Worm (Caenorhabditis elegans) whole organism, L2 larva: ENCODE data around the gene F32D8.7.

Experiments
- C34F6.9 ChIP-seq: fragments of 150-350 bp; optimal IDR thresholded peaks from 2 replicates; lab custom pipeline; 2014; ENCODE audit warnings: missing biosample characterization, missing genetic modification characterization
- F13H6.1 ChIP-seq: sonication (generic microtip); optimal IDR thresholded peaks from 2 replicates; lab custom pipeline; 2016; ENCODE audit warnings: missing genetic modification characterization, missing compliant biosample characterization
- R02D3.7 ChIP-seq: fragments of 150-350 bp; optimal IDR thresholded peaks from 2 replicates; lab custom pipeline; 2014; ENCODE audit warnings: missing biosample characterization, missing genetic modification characterization
- Y55F3AM.14 ChIP-seq: fragments of 200-800 bp; sonication (Bioruptor generic); optimal IDR thresholded peaks from 2 replicates; lab custom pipeline; 2018; ENCODE audit warnings: mild to moderate bottlenecking, missing genetic modification characterization, missing compliant biosample characterization
- ZK546.5 ChIP-seq: sonication (generic microtip); optimal IDR thresholded peaks from 2 replicates; lab custom pipeline; 2017; ENCODE audit warnings: missing biosample characterization, missing genetic modification characterization
- alr-1 ChIP-seq: fragments of 150-350 bp; optimal IDR thresholded peaks from 2 replicates; lab custom pipeline; 2014; ENCODE audit warnings: missing biosample characterization, missing genetic modification characterization
- aly-2 ChIP-seq: fragments of 150-350 bp; optimal IDR thresholded peaks from 2 replicates; lab custom pipeline; 2014; ENCODE audit warnings: missing biosample characterization, missing genetic modification characterization
- ama-1 ChIP-seq: fragments of 150-350 bp; optimal IDR thresholded peaks from 2 replicates; lab custom pipeline; 2018; ENCODE audit warnings: inconsistent platforms
- blmp-1 ChIP-seq: sonication (generic microtip); optimal IDR thresholded peaks from 2 replicates; lab custom pipeline; 2017; ENCODE audit warnings: missing genetic modification characterization, mild to moderate bottlenecking, missing compliant biosample characterization, antibody characterized with exemption, moderate library complexity; ENCODE audit not compliant: insufficient read depth
- crh-2 ChIP-seq: sonication (generic microtip); optimal IDR thresholded peaks from 2 replicates; lab custom pipeline; 2017; ENCODE audit warnings: missing biosample characterization, missing genetic modification characterization
- dmd-4 ChIP-seq: sonication (generic microtip); optimal IDR thresholded peaks from 2 replicates; lab custom pipeline; 2017; ENCODE audit warnings: missing biosample characterization, missing genetic modification characterization
- egl-27 ChIP-seq: sonication (generic microtip); optimal IDR thresholded peaks from 3 replicates; lab custom pipeline; 2017; ENCODE audit warnings: missing biosample characterization, missing genetic modification reagents, missing genetic modification characterization
- elt-3 ChIP-seq: sonication (generic microtip); optimal IDR thresholded peaks from 2 replicates; lab custom pipeline; 2017; ENCODE audit warnings: missing biosample characterization, missing genetic modification characterization
- fos-1 ChIP-seq: fragments of 150-350 bp; optimal IDR thresholded peaks from 2 replicates; lab custom pipeline; 2014; ENCODE audit warnings: missing biosample characterization, missing genetic modification characterization
- gmeb-1 ChIP-seq: fragments of 150-350 bp; optimal IDR thresholded peaks from 2 replicates; lab custom pipeline; 2014; ENCODE audit warnings: missing biosample characterization, missing genetic modification characterization
- lin-11 ChIP-seq: fragments of 150-350 bp; sonication (generic microtip); optimal IDR thresholded peaks from 2 replicates; lab custom pipeline; 2014; ENCODE audit warnings: missing biosample characterization, missing genetic modification characterization, inconsistent platforms, mixed read lengths
- lin-39 ChIP-seq: fragments of 150-350 bp; optimal IDR thresholded peaks from 2 replicates; lab custom pipeline; 2014; ENCODE audit warnings: missing biosample characterization, missing genetic modification reagents, missing genetic modification characterization
- lsy-2 ChIP-seq, 2 experiments: fragments of 150-350 bp in 1 of 2; sonication (generic microtip) in 1 of 2; optimal IDR thresholded peaks; 2 replicates each; lab custom pipeline; 2014 to 2017; ENCODE audit warnings: missing biosample characterization in 2 of 2, missing genetic modification characterization in 2 of 2
- mab-5 ChIP-seq: fragments of 150-350 bp; optimal IDR thresholded peaks from 2 replicates; lab custom pipeline; 2014; ENCODE audit warnings: missing biosample characterization, missing genetic modification characterization
- mbf-1 ChIP-seq: sonication (generic microtip); optimal IDR thresholded peaks from 2 replicates; lab custom pipeline; 2017; ENCODE audit warnings: missing biosample characterization, missing genetic modification characterization
- nhr-12 ChIP-seq: fragments of 150-350 bp; optimal IDR thresholded peaks from 2 replicates; lab custom pipeline; 2014; ENCODE audit warnings: missing biosample characterization, missing genetic modification characterization
- nhr-129 ChIP-seq: fragments of 150-350 bp; optimal IDR thresholded peaks from 2 replicates; lab custom pipeline; 2014; ENCODE audit warnings: missing biosample characterization, missing genetic modification characterization
- nhr-21 ChIP-seq: fragments of 150-350 bp; optimal IDR thresholded peaks from 2 replicates; lab custom pipeline; 2014; ENCODE audit warnings: missing biosample characterization, missing genetic modification characterization
- nhr-237 ChIP-seq: fragments of 150-350 bp; optimal IDR thresholded peaks from 2 replicates; lab custom pipeline; 2014; ENCODE audit warnings: missing biosample characterization, missing genetic modification characterization
- nhr-25 ChIP-seq: fragments of 150-350 bp; sonication (generic microtip); optimal IDR thresholded peaks from 3 replicates; lab custom pipeline; 2014; ENCODE audit warnings: missing biosample characterization, missing genetic modification characterization
- nhr-77 ChIP-seq: fragments of 150-350 bp; optimal IDR thresholded peaks from 2 replicates; lab custom pipeline; 2014; ENCODE audit warnings: missing biosample characterization, missing genetic modification characterization
- peb-1 ChIP-seq: fragments of 150-350 bp; optimal IDR thresholded peaks from 2 replicates; lab custom pipeline; 2014; ENCODE audit warnings: missing biosample characterization, missing genetic modification characterization
- skn-1 ChIP-seq: sonication (generic microtip); optimal IDR thresholded peaks from 2 replicates; lab custom pipeline; 2017; ENCODE audit warnings: missing biosample characterization, missing genetic modification characterization
- sma-3 ChIP-seq: sonication (generic microtip); optimal IDR thresholded peaks from 2 replicates; lab custom pipeline; 2016; ENCODE audit warnings: missing genetic modification reagents, missing genetic modification characterization, missing compliant biosample characterization
- snpc-4 ChIP-seq: fragments of 150-350 bp; optimal IDR thresholded peaks from 2 replicates; lab custom pipeline; 2014; ENCODE audit warnings: missing biosample characterization, missing genetic modification characterization
- unc-39 ChIP-seq: fragments of 150-350 bp; optimal IDR thresholded peaks from 2 replicates; lab custom pipeline; 2014; ENCODE audit warnings: missing biosample characterization, missing genetic modification characterization
- zag-1 ChIP-seq: fragments of 150-350 bp; optimal IDR thresholded peaks from 2 replicates; lab custom pipeline; 2014; ENCODE audit warnings: missing biosample characterization, missing genetic modification characterization
- ztf-1 ChIP-seq: fragments of 200-800 bp; sonication (Bioruptor generic); conservative IDR thresholded peaks from 2 replicates; pipeline ENCODE4 v1.3.6; 2022; ENCODE audit warnings: missing genetic modification characterization, missing compliant biosample characterization
- ztf-11 ChIP-seq: sonication (generic microtip); optimal IDR thresholded peaks from 2 replicates; lab custom pipeline; 2017; ENCODE audit warnings: missing biosample characterization, missing genetic modification characterization
- ztf-4 ChIP-seq: fragments of 150-350 bp; optimal IDR thresholded peaks from 2 replicates; lab custom pipeline; 2014; ENCODE audit warnings: missing biosample characterization, missing genetic modification characterization

F32D8.7 gene

DNA sequence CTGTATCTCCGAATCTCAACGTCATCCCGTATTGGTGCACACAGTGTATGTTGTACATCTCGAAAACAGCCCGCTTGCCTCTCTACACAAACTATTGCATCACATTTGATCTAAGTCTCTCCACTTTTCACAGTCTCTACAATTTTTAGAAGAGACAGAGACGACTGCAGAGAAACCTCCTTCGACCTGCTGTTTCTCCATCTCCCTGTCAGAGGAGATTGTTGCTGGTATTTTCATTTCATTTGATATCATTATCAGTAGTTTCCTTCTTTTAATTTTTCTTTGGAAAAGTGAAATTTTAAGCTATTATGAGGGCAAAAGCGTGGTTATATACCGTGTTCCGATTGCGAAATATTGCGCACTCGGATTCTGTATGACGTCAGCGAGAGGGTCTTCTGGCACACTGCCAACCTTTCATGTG lies 42.3 kb downstream of the F32D8.7 start (continued):
- TF ChIP-seq crh-2 (peak; percentile 81), F13H6.1 (tag; lab: Kevin White, UChicago) (peak; percentile 77), ztf-4 (peak; percentile 48), lin-39 (tag; lab: Kevin White, UChicago) (no peak), peb-1 (tag; lab: Kevin White, UChicago) (no peak), Y55F3AM.14 (GFP tag; lab: Kevin White, UChicago) (peak; percentile 77), nhr-21 (tag; lab: Kevin White, UChicago) (peak; percentile 56), lin-11 (tag; lab: Kevin White, UChicago) (no peak), aly-2 (tag; lab: Kevin White, UChicago) (no peak), nhr-129 (tag; lab: Kevin White, UChicago) (peak; percentile 100), nhr-25 (peak; percentile 45), unc-39 (tag; lab: Kevin White, UChicago) (no peak), ZK546.5 (tag; lab: Kevin White, UChicago) (no peak), ztf-1 (GFP tag; lab: Robert Waterston, UW) (no peak), lsy-2 (tag; optimal IDR thresholded peaks at IDR 0.05; lab: Kevin White, UChicago) (peak in 1 of 2 experiments; percentile 65), mbf-1 (tag; lab: Kevin White, UChicago) (no peak)

DNA sequence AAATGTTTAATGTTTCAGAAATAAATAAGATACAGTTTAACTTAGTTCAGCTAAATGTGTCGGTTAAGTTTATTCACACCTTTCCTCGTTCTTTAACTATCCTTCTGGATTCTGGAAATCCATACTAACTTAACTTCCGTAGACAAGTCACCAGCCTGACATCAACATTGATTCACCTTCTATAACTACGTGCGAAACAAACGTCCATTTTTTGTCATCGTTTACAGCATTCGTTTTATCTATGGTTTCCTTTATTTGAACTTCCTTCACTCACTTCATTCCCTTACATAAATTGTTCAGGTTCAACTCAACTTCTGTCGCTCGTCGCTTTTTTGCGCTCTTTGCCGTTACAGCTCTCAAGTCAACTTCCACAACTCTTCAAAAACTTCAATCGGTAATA lies 42.9 kb downstream of the F32D8.7 start, which contains the start of gene F17C11.26:
F17C11.26 (plus strand) TSS at position 301 of the 400 bp plus-strand sequence.
- TF ChIP-seq unc-39 (tag; lab: Kevin White, UChicago) (no peak), nhr-12 (tag; lab: Kevin White, UChicago) (no peak), blmp-1 (no peak), C34F6.9 (no peak), peb-1 (tag; lab: Kevin White, UChicago) (no peak), ZK546.5 (tag; lab: Kevin White, UChicago) (no peak), alr-1 (no peak), sma-3 (GFP tag; lab: Kevin White, UChicago) (no peak), mab-5 (tag; lab: Kevin White, UChicago) (no peak), nhr-77 (no peak), egl-27 (tag; lab: Kevin White, UChicago) (no peak), dmd-4 (tag; lab: Kevin White, UChicago) (no peak), elt-3 (tag; lab: Kevin White, UChicago) (no peak), R02D3.7 (no peak), ama-1 (no peak), ztf-11 (tag; lab: Kevin White, UChicago) (no peak)

DNA sequence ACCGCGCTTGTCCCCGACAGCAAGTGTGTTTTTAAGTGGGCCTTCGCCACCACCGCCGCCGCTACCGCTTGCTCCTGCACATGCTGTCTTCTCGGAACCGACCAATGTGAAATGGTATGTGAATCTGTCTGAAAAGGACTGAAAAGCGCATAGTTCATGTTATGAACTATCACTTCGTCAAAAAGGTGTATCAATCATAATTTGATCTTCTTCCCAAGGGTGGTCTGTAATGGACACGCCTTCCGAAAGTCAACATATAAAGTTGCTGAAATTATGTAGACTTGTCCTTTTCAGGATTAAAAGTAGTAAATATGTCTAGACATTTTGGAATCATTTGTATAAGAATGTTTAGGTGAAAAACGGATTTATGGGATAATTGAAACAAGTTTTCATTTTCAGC lies 43.9 kb downstream of the F32D8.7 start, which contains the start of gene zip-9:
zip-9 (plus strand) TSS at position 301 of the 400 bp plus-strand sequence.
- TF ChIP-seq nhr-237 (tag; lab: Kevin White, UChicago) (no peak), peb-1 (tag; lab: Kevin White, UChicago) (no peak), snpc-4 (tag; lab: Kevin White, UChicago) (no peak), Y55F3AM.14 (GFP tag; lab: Kevin White, UChicago) (no peak), nhr-12 (tag; lab: Kevin White, UChicago) (no peak), ZK546.5 (tag; lab: Kevin White, UChicago) (no peak), nhr-21 (tag; lab: Kevin White, UChicago) (no peak), ama-1 (no peak), gmeb-1 (no peak)

DNA sequence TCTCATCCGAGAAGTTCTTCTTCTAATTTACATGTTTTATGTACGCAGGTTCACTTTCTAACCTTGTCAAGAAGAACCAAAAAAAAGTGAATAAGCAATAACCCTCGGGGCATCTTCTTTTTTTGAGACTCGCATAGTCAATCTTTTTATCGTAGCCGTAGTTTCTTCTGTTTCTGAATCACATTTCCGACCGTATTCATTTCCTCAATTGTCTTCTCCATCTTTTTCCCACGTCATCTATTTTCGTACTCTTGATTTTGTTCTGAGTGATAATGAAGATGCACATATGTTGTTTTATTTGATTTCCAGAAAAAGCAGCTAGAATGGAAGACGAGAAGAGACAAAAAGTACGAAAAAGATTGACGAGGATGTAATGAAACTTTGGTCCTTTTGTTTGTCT lies 46.7 kb downstream of the F32D8.7 start:
- TF ChIP-seq lin-11 (tag; lab: Kevin White, UChicago) (no peak), lsy-2 (tag; optimal IDR thresholded peaks at IDR 0.05; lab: Kevin White, UChicago) (peak in 1 of 2 experiments; percentile 15)

DNA sequence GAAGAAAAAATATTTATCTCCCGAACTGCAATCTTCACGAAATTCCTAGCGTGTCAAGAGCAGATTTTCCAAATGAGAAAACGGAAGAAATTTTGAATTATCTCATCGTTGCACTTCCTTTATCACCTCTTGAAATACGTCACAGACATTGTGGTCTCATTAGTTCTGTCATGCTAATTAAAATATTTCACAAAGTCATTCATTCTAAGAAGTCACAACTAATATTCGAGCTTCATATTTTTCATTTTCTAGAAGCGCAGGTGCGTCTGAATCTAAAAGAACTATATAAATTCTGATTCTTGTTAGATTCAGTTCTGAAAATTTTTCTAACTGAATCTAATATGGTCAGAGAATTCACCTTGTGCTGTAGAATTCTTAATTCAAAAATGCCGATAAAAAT lies 49.0 kb downstream of the F32D8.7 start:
- TF ChIP-seq fos-1 (tag; lab: Kevin White, UChicago) (no peak), nhr-25 (no peak)
- TF ChIP-seq, all 48 proteins: peak for 0

DNA sequence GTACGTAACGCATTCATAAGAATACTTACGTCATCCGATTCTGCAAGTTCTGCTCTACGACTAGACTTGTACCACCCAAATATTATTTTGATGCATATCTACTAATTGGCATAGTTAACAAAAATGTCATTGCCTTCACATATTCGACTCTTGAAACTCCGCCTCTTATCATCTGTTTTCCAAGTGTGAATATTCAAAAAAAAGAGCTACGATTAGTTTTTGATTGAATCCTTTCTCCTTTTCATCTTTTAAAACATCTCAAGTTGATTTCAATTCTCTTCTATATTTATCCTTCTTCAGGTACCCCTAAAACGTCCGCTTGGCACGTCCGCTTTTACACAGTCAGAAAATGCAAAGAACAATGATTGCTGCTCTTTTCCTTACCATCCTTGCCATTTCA lies 49.7 kb downstream of the F32D8.7 start, which contains the start of gene F17C11.2:
F17C11.2 (plus strand) TSS at position 301 of the 400 bp plus-strand sequence.
- TF ChIP-seq gmeb-1 (no peak), nhr-77 (no peak), skn-1 (no peak), nhr-25 (no peak), elt-3 (tag; lab: Kevin White, UChicago) (no peak), zag-1 (tag; lab: Kevin White, UChicago) (no peak)
